Fruit fly (Drosophila melanogaster) whole organism, embryonic: Measurements from ENCODE around the gene wcy.
A peak's percentile ranks its signal among the peaks of the same experiment; 100 is the strongest.

Source experiments
- BEAF-32 ChIP-seq: fragments of 200-800 bp; sonication (Bioruptor generic); optimal IDR thresholded peaks from 3 replicates; lab custom pipeline; 2017; ENCODE audit warnings: missing biosample characterization, missing genetic modification characterization, mild to moderate bottlenecking, moderate library complexity, missing genetic modification reagents
- CG10366 ChIP-seq: fragments of 200-800 bp; sonication (Bioruptor generic); IDR thresholded peaks from 2 replicates; pipeline ENCODE4 v1.3.6; 2022; ENCODE audit warnings: missing biosample characterization, missing genetic modification characterization
- CG12744 ChIP-seq: fragments of 200-800 bp; sonication (Bioruptor generic); optimal IDR thresholded peaks from 2 replicates; lab custom pipeline; 2016; ENCODE audit warnings: missing biosample characterization, missing genetic modification characterization
- CG13775 ChIP-seq: fragments of 200-800 bp; sonication (Bioruptor generic); optimal IDR thresholded peaks from 3 replicates; lab custom pipeline; 2017; ENCODE audit warnings: missing biosample characterization, mild to moderate bottlenecking, missing genetic modification characterization
- CG15514 ChIP-seq: fragments of 200-800 bp; sonication (Bioruptor generic); optimal IDR thresholded peaks from 3 replicates; lab custom pipeline; 2017; ENCODE audit warnings: missing biosample characterization, missing genetic modification characterization, mild to moderate bottlenecking, moderate library complexity, missing genetic modification reagents
- CG1602 ChIP-seq: fragments of 200-800 bp; sonication (Bioruptor generic); optimal IDR thresholded peaks from 3 replicates; lab custom pipeline; 2016; ENCODE audit warnings: missing biosample characterization, missing genetic modification characterization
- CG18262 ChIP-seq: fragments of 200-800 bp; optimal IDR thresholded peaks from 3 replicates; lab custom pipeline; 2019; ENCODE audit warnings: missing biosample characterization, mild to moderate bottlenecking, missing genetic modification characterization, moderate library complexity
- CG18599 ChIP-seq: fragments of 200-800 bp; sonication (Bioruptor generic); optimal IDR thresholded peaks from 3 replicates; lab custom pipeline; 2017; ENCODE audit warnings: missing biosample characterization, missing genetic modification characterization, mild to moderate bottlenecking, moderate library complexity, missing genetic modification reagents
- CG34376 ChIP-seq: fragments of 200-800 bp; sonication (Bioruptor generic); optimal IDR thresholded peaks from 2 replicates; lab custom pipeline; 2018; ENCODE audit warnings: missing biosample characterization, mild to moderate bottlenecking, missing genetic modification characterization
- CG6254 ChIP-seq: fragments of 200-800 bp; sonication (Bioruptor generic); optimal IDR thresholded peaks from 3 replicates; lab custom pipeline; 2017; ENCODE audit warnings: mild to moderate bottlenecking, missing biosample characterization, missing genetic modification reagents, missing genetic modification characterization
- CG6854 ChIP-seq: fragments of 200-800 bp; sonication (Bioruptor generic); optimal IDR thresholded peaks from 3 replicates; lab custom pipeline; 2017; ENCODE audit warnings: missing biosample characterization, mild to moderate bottlenecking, missing genetic modification characterization
- CG7372 ChIP-seq: fragments of 200-800 bp; sonication (Bioruptor generic); IDR thresholded peaks from 2 replicates; pipeline ENCODE4 v1.3.6; 2022; ENCODE audit warnings: missing biosample characterization, missing genetic modification characterization
- CG8089 ChIP-seq: fragments of 200-800 bp; sonication (Bioruptor generic); optimal IDR thresholded peaks from 3 replicates; lab custom pipeline; 2016; ENCODE audit warnings: missing biosample characterization, missing genetic modification characterization
- CG9932 ChIP-seq: fragments of 200-800 bp; sonication (Bioruptor generic); IDR thresholded peaks from 2 replicates; pipeline ENCODE4 v1.3.6; 2022; ENCODE audit warnings: missing biosample characterization, missing genetic modification characterization
- D19A ChIP-seq: fragments of 200-800 bp; optimal IDR thresholded peaks from 3 replicates; lab custom pipeline; 2019; ENCODE audit warnings: missing biosample characterization, mild to moderate bottlenecking, missing genetic modification characterization, moderate library complexity
- D19B ChIP-seq: fragments of 200-800 bp; sonication (Bioruptor generic); optimal IDR thresholded peaks from 2 replicates; lab custom pipeline; 2017; ENCODE audit warnings: missing biosample characterization, mild to moderate bottlenecking, missing genetic modification characterization
- Deaf1 ChIP-seq: fragments of 200-800 bp; optimal IDR thresholded peaks from 3 replicates; lab custom pipeline; 2019; ENCODE audit warnings: missing biosample characterization, mild to moderate bottlenecking, missing genetic modification characterization, moderate library complexity
- ERR ChIP-seq: fragments of 200-800 bp; sonication (Bioruptor generic); optimal IDR thresholded peaks from 2 replicates; lab custom pipeline; 2016; ENCODE audit warnings: missing biosample characterization, missing genetic modification characterization
- GATAe ChIP-seq: fragments of 200-800 bp; sonication (Bioruptor generic); conservative IDR thresholded peaks from 2 replicates; pipeline ENCODE4 v1.3.6; 2022; ENCODE audit warnings: missing biosample characterization, missing genetic modification characterization
- Hey ChIP-seq: fragments of 200-800 bp; sonication (Bioruptor generic); optimal IDR thresholded peaks from 3 replicates; lab custom pipeline; 2018; ENCODE audit warnings: missing biosample characterization, mild to moderate bottlenecking, missing genetic modification characterization
- Meics ChIP-seq: fragments of 200-800 bp; sonication (Bioruptor generic); optimal IDR thresholded peaks from 2 replicates; lab custom pipeline; 2017; ENCODE audit warnings: missing biosample characterization, mild to moderate bottlenecking, missing genetic modification characterization
- NC2β ChIP-seq: fragments of 200-800 bp; sonication (Bioruptor generic); optimal IDR thresholded peaks from 2 replicates; lab custom pipeline; 2016; ENCODE audit warnings: missing biosample characterization, missing genetic modification characterization
- ato ChIP-seq: fragments of 200-800 bp; sonication (Bioruptor generic); IDR thresholded peaks from 2 replicates; pipeline ENCODE4 v1.3.6; 2022; ENCODE audit warnings: missing biosample characterization, missing genetic modification characterization; ENCODE audit not compliant: partially characterized antibody
- bcd ChIP-seq: fragments of 200-800 bp; sonication (Bioruptor generic); optimal IDR thresholded peaks from 2 replicates; lab custom pipeline; 2017; ENCODE audit warnings: missing biosample characterization, mild to moderate bottlenecking, missing genetic modification characterization
- btn ChIP-seq: fragments of 200-800 bp; sonication (Bioruptor generic); optimal IDR thresholded peaks from 2 replicates; lab custom pipeline; 2016; ENCODE audit warnings: missing biosample characterization, missing genetic modification characterization
- croc ChIP-seq: fragments of 200-800 bp; sonication (Bioruptor generic); conservative IDR thresholded peaks from 3 replicates; pipeline ENCODE4 v1.3.6; 2022; ENCODE audit warnings: missing biosample characterization, missing genetic modification characterization
- cwo ChIP-seq: fragments of 200-800 bp; sonication (Bioruptor generic); optimal IDR thresholded peaks from 3 replicates; lab custom pipeline; 2017; ENCODE audit warnings: missing biosample characterization, missing genetic modification characterization, mild to moderate bottlenecking, moderate library complexity, missing genetic modification reagents
- emc ChIP-seq: fragments of 200-800 bp; sonication (Bioruptor generic); optimal IDR thresholded peaks from 2 replicates; lab custom pipeline; 2016; ENCODE audit warnings: missing biosample characterization, missing genetic modification characterization
- esg ChIP-seq: fragments of 200-800 bp; sonication (Bioruptor generic); conservative IDR thresholded peaks from 2 replicates; pipeline ENCODE4 v1.3.6; 2022; ENCODE audit warnings: missing biosample characterization, missing genetic modification characterization
- exex ChIP-seq: fragments of 200-800 bp; sonication (Bioruptor generic); optimal IDR thresholded peaks from 4 replicates; lab custom pipeline; 2018; ENCODE audit warnings: missing biosample characterization, mild to moderate bottlenecking, missing genetic modification characterization, moderate library complexity
- grau ChIP-seq: fragments of 200-800 bp; optimal IDR thresholded peaks from 3 replicates; lab custom pipeline; 2019; ENCODE audit warnings: missing biosample characterization, mild to moderate bottlenecking, missing genetic modification characterization, moderate library complexity
- grn ChIP-seq: fragments of 200-800 bp; sonication (Bioruptor generic); optimal IDR thresholded peaks from 3 replicates; lab custom pipeline; 2017; ENCODE audit warnings: missing biosample characterization, missing genetic modification characterization
- knrl ChIP-seq: fragments of 200-800 bp; sonication (Bioruptor generic); IDR thresholded peaks from 3 replicates; pipeline ENCODE4 v1.3.6; 2022; ENCODE audit warnings: missing biosample characterization, missing genetic modification characterization; ENCODE audit not compliant: partially characterized antibody
- lab ChIP-seq: fragments of 200-800 bp; sonication (Bioruptor generic); optimal IDR thresholded peaks from 3 replicates; lab custom pipeline; 2017; ENCODE audit warnings: missing biosample characterization, missing genetic modification characterization, mild to moderate bottlenecking, moderate library complexity, missing genetic modification reagents
- mirr ChIP-seq: fragments of 200-800 bp; sonication (Bioruptor generic); optimal IDR thresholded peaks from 3 replicates; lab custom pipeline; 2018; ENCODE audit warnings: missing biosample characterization, mild to moderate bottlenecking, missing genetic modification characterization
- peb ChIP-seq: fragments of 200-800 bp; sonication (Bioruptor generic); IDR thresholded peaks from 2 replicates; pipeline ENCODE4 v1.3.6; 2022; ENCODE audit warnings: missing biosample characterization, missing genetic modification characterization
- row ChIP-seq: fragments of 200-800 bp; sonication (Bioruptor generic); IDR thresholded peaks from 3 replicates; pipeline ENCODE4 v1.3.6; 2022; ENCODE audit warnings: missing biosample characterization, missing genetic modification characterization
- sc ChIP-seq, 3 experiments: fragments of >200 bp in 2 of 3; fragments of 200-800 bp in 1 of 3; sonication (Bioruptor generic) in 1 of 3; optimal IDR thresholded peaks; 2 replicates in 2 of 3; 3 replicates in 1 of 3; lab custom pipeline; 2017; ENCODE audit warnings: mild to moderate bottlenecking in 1 of 3, missing biosample characterization in 1 of 3, missing genetic modification characterization in 1 of 3, missing genetic modification reagents in 1 of 3
- sens ChIP-seq: fragments of 200-800 bp; sonication (Bioruptor generic); peaks from one replicate; lab custom pipeline; 2016; ENCODE audit warnings: missing biosample characterization, missing genetic modification characterization
- stwl ChIP-seq: fragments of 200-800 bp; sonication (Bioruptor generic); optimal IDR thresholded peaks from 3 replicates; lab custom pipeline; 2018; ENCODE audit warnings: missing biosample characterization, mild to moderate bottlenecking, missing genetic modification characterization, moderate library complexity
- sug ChIP-seq: fragments of 200-800 bp; optimal IDR thresholded peaks from 2 replicates; lab custom pipeline; 2019; ENCODE audit warnings: missing biosample characterization, mild to moderate bottlenecking, missing genetic modification characterization, moderate library complexity

Gene wcy

DNA sequence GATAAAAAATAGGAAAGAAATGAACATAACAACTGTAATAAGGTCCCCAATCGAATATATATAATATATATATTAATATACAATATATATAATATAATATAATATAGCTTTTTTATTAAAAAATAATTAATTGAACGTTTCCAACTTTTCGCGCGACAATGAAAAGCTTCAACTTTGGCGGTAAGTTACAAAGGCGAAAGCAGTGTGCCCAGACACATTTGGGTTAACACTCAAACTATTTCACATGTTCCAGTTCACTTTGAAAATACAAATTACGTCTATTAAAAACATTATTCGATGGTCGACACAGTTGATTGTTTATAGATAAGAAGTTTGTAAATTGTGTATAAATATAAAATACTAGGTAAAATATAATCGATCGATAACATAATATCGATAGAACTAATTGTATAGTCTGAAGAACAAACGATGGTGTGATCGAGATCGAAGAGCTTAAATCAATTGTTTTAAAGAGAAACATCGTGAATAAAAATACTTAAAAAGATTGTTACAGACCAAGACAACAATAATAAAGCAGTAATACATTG, 28.5 kb upstream of the wcy start (continued):
- peak; percentile 25 for TF ChIP-seq CG15514
- no peak for TF ChIP-seq CG12744 (GFP tag; lab: Kevin White, UChicago)
- peak; percentile 55 for TF ChIP-seq stwl
- no peak for TF ChIP-seq NC2β (GFP tag; lab: Kevin White, UChicago)

DNA sequence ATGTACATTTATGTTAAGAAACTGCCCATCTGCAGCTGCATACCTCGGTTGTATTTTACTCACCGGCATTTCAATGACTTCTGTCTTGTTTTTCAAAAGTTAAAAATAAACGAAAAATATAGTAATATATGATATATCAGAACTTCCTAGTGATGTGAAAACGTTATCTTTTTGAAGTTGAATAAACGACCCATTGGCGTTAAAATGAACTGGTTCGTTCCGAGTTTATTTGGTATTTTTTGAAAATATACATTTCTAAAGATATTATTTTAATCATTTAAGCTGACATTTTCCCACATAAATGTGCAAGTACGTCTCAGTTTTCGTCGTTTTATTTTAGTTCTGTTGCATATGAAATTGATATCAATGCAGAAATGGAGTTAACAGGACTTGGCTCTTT, 28.0 kb upstream of the wcy start, which contains the start of gene Arpc3B:
Gene Arpc3B, minus strand, starts transcription at position 146 of the 400 bp plus-strand sequence.
- TF ChIP-seq Meics (GFP tag; lab: Kevin White, UChicago) = no peak
- peak; percentile 98 for TF ChIP-seq CG15514
- TF ChIP-seq croc (GFP tag; lab: Robert Waterston, UW) = no peak
- peak; percentile 5; the same call in 1 of the 3 replicates for TF ChIP-seq knrl (GFP tag; lab: Robert Waterston, UW)
- TF ChIP-seq Hey (tag; lab: Kevin White, UChicago) = no peak
- no peak for TF ChIP-seq Deaf1 (tag; lab: Kevin White, UChicago)
- peak; percentile 9 for TF ChIP-seq BEAF-32 (GFP tag; lab: Kevin White, UChicago)
- no peak for TF ChIP-seq stwl
- no peak for TF ChIP-seq CG8089 (GFP tag; lab: Kevin White, UChicago)

DNA sequence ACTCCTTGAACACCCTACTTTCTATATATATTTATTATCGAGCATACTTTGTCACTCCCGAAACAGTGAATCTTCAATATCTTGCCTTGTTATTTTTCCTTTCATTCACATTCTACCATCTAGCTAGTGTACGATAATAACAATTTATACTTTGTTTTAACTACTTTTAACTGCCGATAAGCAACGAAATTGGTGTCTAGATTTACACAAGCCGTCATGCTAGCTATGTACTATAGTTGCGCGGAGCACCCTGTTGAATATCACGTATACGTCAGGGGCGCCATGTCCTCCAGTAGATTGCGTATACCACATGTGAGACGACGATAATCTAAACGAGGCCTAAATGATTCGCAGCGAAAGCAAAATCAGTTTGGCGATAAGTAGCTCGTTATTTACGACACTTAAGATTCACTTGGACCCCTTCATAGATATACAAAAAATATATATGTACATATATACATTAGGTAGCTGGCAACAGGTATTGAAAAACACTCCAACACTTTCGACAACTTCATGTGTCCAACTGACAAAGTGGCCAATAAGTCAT, 16.3 kb upstream of the wcy start:
- no peak for TF ChIP-seq sc (optimal IDR thresholded peaks at IDR 0.05; lab: Kevin White, UChicago)
- no peak for TF ChIP-seq sc (GFP tag; optimal IDR thresholded peaks at IDR 0.05; lab: Kevin White, UChicago)
- TF ChIP-seq ERR (GFP tag; lab: Kevin White, UChicago) = no peak
- TF ChIP-seq btn (GFP tag; lab: Kevin White, UChicago) = no peak
- peak; percentile 50 for TF ChIP-seq row
- no peak for TF ChIP-seq emc (GFP tag; lab: Kevin White, UChicago)
- TF ChIP-seq sug = peak; percentile 73
- peak; percentile 23; the same call in 1 of the 2 replicates for TF ChIP-seq CG10366
- TF ChIP-seq CG7372 = 0 out of 2 replicates have a peak, but pooled peaks have one; percentile 10
- TF ChIP-seq grau (tag; lab: Kevin White, UChicago) = no peak
- TF ChIP-seq D19A = peak; percentile 44
- TF ChIP-seq bcd (GFP tag; lab: Kevin White, UChicago) = no peak
- no peak for TF ChIP-seq CG6854 (GFP tag; lab: Kevin White, UChicago)
- no peak for TF ChIP-seq CG13775 (GFP tag; lab: Kevin White, UChicago)
- TF ChIP-seq esg = no peak
- peak; percentile 28 for TF ChIP-seq sens (GFP tag; lab: Kevin White, UChicago)
- TF ChIP-seq CG6254 (GFP tag; lab: Kevin White, UChicago) = peak; percentile 53
- TF ChIP-seq peb (GFP tag; lab: Robert Waterston, UW) = no peak
- no peak for TF ChIP-seq CG18262 (tag; lab: Kevin White, UChicago)
- peak; percentile 18 for TF ChIP-seq mirr (GFP tag; lab: Kevin White, UChicago)
- no peak for TF ChIP-seq ato
- peak; percentile 92 for TF ChIP-seq exex (tag; lab: Kevin White, UChicago)
- peak; percentile 44 for TF ChIP-seq CG34376 (GFP tag; lab: Kevin White, UChicago)
- peak; percentile 11 for TF ChIP-seq D19B (GFP tag; lab: Kevin White, UChicago)
- TF ChIP-seq grn (GFP tag; lab: Kevin White, UChicago) = peak; percentile 55
- TF ChIP-seq cwo = peak; percentile 18
- TF ChIP-seq CG18599 (GFP tag; lab: Kevin White, UChicago) = peak; percentile 19
- 0 out of 2 replicates have a peak, but pooled peaks have one; percentile 11 for TF ChIP-seq GATAe (GFP tag; lab: Robert Waterston, UW)
- no peak for TF ChIP-seq CG1602
- peak; percentile 31 for TF ChIP-seq lab
- TF ChIP-seq CG9932 (GFP tag; lab: Robert Waterston, UW) = peak; percentile 27; the same call in 1 of the 2 replicates
